Worm (Caenorhabditis elegans) whole organism, early embryonic: ENCODE data around the gene sem-5.
A peak's percentile ranks its signal among the peaks of the same experiment; 100 is the strongest.

Source experiments
- B0310.2 ChIP-seq: sonication (generic microtip); optimal IDR thresholded peaks from 2 replicates; lab custom pipeline; 2016; ENCODE audit warnings: mild to moderate bottlenecking, missing genetic modification characterization, missing compliant biosample characterization
- F13C5.2 ChIP-seq: sonication (generic microtip); optimal IDR thresholded peaks from 2 replicates; lab custom pipeline; 2017; ENCODE audit warnings: mild to moderate bottlenecking, missing genetic modification characterization, inconsistent platforms, missing compliant biosample characterization
- aly-1 ChIP-seq: sonication (generic microtip); optimal IDR thresholded peaks from 2 replicates; lab custom pipeline; 2016; ENCODE audit warnings: missing genetic modification characterization, missing compliant biosample characterization
- ama-1 ChIP-seq: fragments of 150-350 bp; optimal IDR thresholded peaks from 2 replicates; lab custom pipeline; 2014
- ceh-13 ChIP-seq: fragments of 200-800 bp; sonication (Bioruptor generic); optimal IDR thresholded peaks from 2 replicates; lab custom pipeline; 2018; ENCODE audit warnings: mild to moderate bottlenecking, missing genetic modification characterization, missing compliant biosample characterization
- ceh-36 ChIP-seq: sonication (generic microtip); optimal IDR thresholded peaks from 2 replicates; lab custom pipeline; 2016; ENCODE audit warnings: missing genetic modification characterization, inconsistent platforms, missing compliant biosample characterization
- ets-7 ChIP-seq: sonication (generic microtip); optimal IDR thresholded peaks from 2 replicates; lab custom pipeline; 2016; ENCODE audit warnings: missing genotype, missing genetic modification characterization, missing compliant biosample characterization
- flt-1 ChIP-seq: fragments of 200-800 bp; sonication (Bioruptor generic); IDR thresholded peaks from 2 replicates; pipeline ENCODE4 v1.3.6; 2022; ENCODE audit warnings: missing genetic modification characterization, missing compliant biosample characterization
- hmbx-1 ChIP-seq: sonication (generic microtip); optimal IDR thresholded peaks from 2 replicates; lab custom pipeline; 2016; ENCODE audit warnings: mild to moderate bottlenecking, missing genetic modification characterization, missing compliant biosample characterization
- hmg-4 ChIP-seq: fragments of 200-800 bp; sonication (Bioruptor generic); optimal IDR thresholded peaks from 2 replicates; lab custom pipeline; 2018; ENCODE audit warnings: mild to moderate bottlenecking, missing genetic modification characterization, missing compliant biosample characterization
- hnd-1 ChIP-seq: sonication (generic microtip); optimal IDR thresholded peaks from 2 replicates; lab custom pipeline; 2016; ENCODE audit warnings: missing genetic modification characterization, missing compliant biosample characterization
- pes-1 ChIP-seq: fragments of 200-800 bp; sonication (Bioruptor generic); IDR thresholded peaks from 2 replicates; pipeline ENCODE4 v1.3.6; 2022; ENCODE audit warnings: missing genetic modification reagents, missing genetic modification characterization, missing compliant biosample characterization
- scrt-1 ChIP-seq: fragments of 200-800 bp; sonication (Bioruptor generic); IDR thresholded peaks from 2 replicates; pipeline ENCODE4 v1.3.6; 2022; ENCODE audit warnings: missing genetic modification characterization, missing compliant biosample characterization
- sea-1 ChIP-seq: fragments of 200-800 bp; sonication (Bioruptor generic); conservative IDR thresholded peaks from 2 replicates; pipeline ENCODE4 v1.3.6; 2022; ENCODE audit warnings: missing genetic modification characterization, missing compliant biosample characterization
- tbx-11 ChIP-seq: fragments of 200-800 bp; sonication (Bioruptor generic); IDR thresholded peaks from 2 replicates; pipeline ENCODE4 v1.3.6; 2022; ENCODE audit warnings: missing genetic modification characterization, missing compliant biosample characterization
- tbx-37 ChIP-seq: fragments of 200-800 bp; sonication (Bioruptor generic); conservative IDR thresholded peaks from 2 replicates; pipeline ENCODE4 v1.3.6; 2022; ENCODE audit warnings: missing genetic modification reagents, missing genetic modification characterization, missing compliant biosample characterization
- tra-4 ChIP-seq: sonication (generic microtip); optimal IDR thresholded peaks from 2 replicates; lab custom pipeline; 2017; ENCODE audit warnings: missing genetic modification characterization, missing compliant biosample characterization

The sem-5 gene

ce11 chrX:7977452-7977851 is 15.9 kb upstream of the sem-5 start:
- TF ChIP-seq scrt-1 (no peak), sea-1 (no peak), hmbx-1 (no peak), B0310.2 (tag; lab: Kevin White, UChicago) (no peak), hnd-1 (tag; lab: Kevin White, UChicago) (no peak), pes-1 (no peak), hmg-4 (no peak), ama-1 (lab: Kevin White, UChicago) (no peak), aly-1 (no peak), ceh-36 (no peak), flt-1 (GFP tag; lab: Robert Waterston, UW) (no peak), ceh-13 (GFP tag; lab: Kevin White, UChicago) (no peak), tbx-37 (GFP tag; lab: Robert Waterston, UW) (no peak)

ce11 chrX:7976400-7976799 is 14.9 kb upstream of the sem-5 start, which contains the start of gene F45E1.5:
Gene F45E1.5 (plus strand): TSS chrX:7976700.
- TF ChIP-seq sea-1 (no peak), B0310.2 (tag; lab: Kevin White, UChicago) (no peak), tbx-37 (GFP tag; lab: Robert Waterston, UW) (no peak), hnd-1 (tag; lab: Kevin White, UChicago) (no peak), hmg-4 (no peak), hmbx-1 (no peak), aly-1 (no peak), pes-1 (no peak), ets-7 (no peak), ceh-13 (GFP tag; lab: Kevin White, UChicago) (no peak)

- TF ChIP-seq hmg-4, result no peak
- TF ChIP-seq sea-1, result no peak
- no peak for TF ChIP-seq tbx-11 (GFP tag; lab: Robert Waterston, UW)
- no peak for TF ChIP-seq pes-1
- no peak for TF ChIP-seq aly-1
These were observed 14.2 kb upstream of the sem-5 start for ce11 chrX:7975741-7976140.

- TF ChIP-seq scrt-1 (no peak), tbx-37 (GFP tag; lab: Robert Waterston, UW) (no peak), ceh-13 (GFP tag; lab: Kevin White, UChicago) (no peak), ceh-36 (no peak), ets-7 (no peak), pes-1 (no peak), ama-1 (lab: Kevin White, UChicago) (no peak), hnd-1 (tag; lab: Kevin White, UChicago) (no peak), aly-1 (no peak), hmg-4 (no peak), B0310.2 (tag; lab: Kevin White, UChicago) (no peak), F13C5.2 (no peak), tra-4 (tag; lab: Kevin White, UChicago) (no peak), sea-1 (no peak), hmbx-1 (no peak), flt-1 (GFP tag; lab: Robert Waterston, UW) (no peak)
These were observed 7.0 kb upstream of the sem-5 start for ce11 chrX:7968537-7968936.

- no peak for TF ChIP-seq B0310.2 (tag; lab: Kevin White, UChicago)
- TF ChIP-seq ets-7, result no peak
- TF ChIP-seq hnd-1 (tag; lab: Kevin White, UChicago), result no peak
- TF ChIP-seq hmbx-1, result no peak
- no peak for TF ChIP-seq ama-1 (lab: Kevin White, UChicago)
- TF ChIP-seq F13C5.2, result no peak
- TF ChIP-seq ceh-13 (GFP tag; lab: Kevin White, UChicago), result no peak
- no peak for TF ChIP-seq pes-1
- 0 out of 2 replicates have a peak, but pooled peaks have one; percentile 47 for TF ChIP-seq scrt-1
- no peak for TF ChIP-seq tbx-37 (GFP tag; lab: Robert Waterston, UW)
- TF ChIP-seq hmg-4, result peak; percentile 68
- TF ChIP-seq aly-1, result no peak
- no peak for TF ChIP-seq sea-1
- TF ChIP-seq tra-4 (tag; lab: Kevin White, UChicago), result no peak
- TF ChIP-seq tbx-11 (GFP tag; lab: Robert Waterston, UW), result 0 out of 2 replicates have a peak, but pooled peaks have one; percentile 11
- no peak for TF ChIP-seq ceh-36
- no peak for TF ChIP-seq flt-1 (GFP tag; lab: Robert Waterston, UW)
These were observed 3.9 kb upstream of the sem-5 start for ce11 chrX:7965449-7965848.

ce11 chrX:7964022-7964421 is 2.5 kb upstream of the sem-5 start:
- no peak for TF ChIP-seq flt-1 (GFP tag; lab: Robert Waterston, UW)
- no peak for TF ChIP-seq aly-1
- no peak for TF ChIP-seq tbx-37 (GFP tag; lab: Robert Waterston, UW)
- TF ChIP-seq sea-1, result no peak
- no peak for TF ChIP-seq tbx-11 (GFP tag; lab: Robert Waterston, UW)
- TF ChIP-seq ets-7, result no peak
- TF ChIP-seq ceh-36, result no peak
- TF ChIP-seq ceh-13 (GFP tag; lab: Kevin White, UChicago), result no peak
- TF ChIP-seq scrt-1, result no peak
- no peak for TF ChIP-seq B0310.2 (tag; lab: Kevin White, UChicago)
- TF ChIP-seq hmg-4, result no peak
- TF ChIP-seq tra-4 (tag; lab: Kevin White, UChicago), result no peak
- TF ChIP-seq F13C5.2, result no peak

- TF ChIP-seq hmbx-1 (no peak), F13C5.2 (peak; percentile 48), pes-1 (0 out of 2 replicates have a peak, but pooled peaks have one; percentile 3), aly-1 (peak; percentile 60), hmg-4 (peak; percentile 59)
These were observed 548 bp upstream of the sem-5 start for ce11 chrX:7962056-7962485.

- TF ChIP-seq tbx-11 (GFP tag; lab: Robert Waterston, UW), result no peak
These were observed 3.3 kb downstream of the sem-5 start, which contains the start of gene sfxn-2 for ce11 chrX:7958203-7958602. Gene sfxn-2 (minus strand): TSS chrX:7958303.

- no peak for TF ChIP-seq hnd-1 (tag; lab: Kevin White, UChicago)
These were observed 5.1 kb downstream of the sem-5 start for ce11 chrX:7956449-7956848.
